Fruit fly (Drosophila melanogaster): ENCODE results near the gene sgl.

- TF ChIP-seq CG8478 (optimal IDR thresholded peaks at IDR 0.05) (no peak), usp (GFP tag; optimal IDR thresholded peaks at IDR 0.05) (no peak), pan (optimal IDR thresholded peaks at IDR 0.05) (no peak)
These were observed 32.3 kb upstream of the sgl start for dm6 chr3L:6996907-6997306.

All from whole organism.